Worm (Caenorhabditis elegans) whole organism, midembryonic: ENCODE measurements around the gene pbo-4.

Source experiments
- T22C8.4 ChIP-seq: fragments of 200-800 bp; sonication (Bioruptor generic); IDR thresholded peaks from 2 replicates; pipeline ENCODE4 v1.3.6; 2022; ENCODE audit warnings: missing genetic modification characterization, missing compliant biosample characterization
- cog-1 ChIP-seq: sonication (generic microtip); optimal IDR thresholded peaks from 2 replicates; lab custom pipeline; 2016; ENCODE audit warnings: missing genetic modification characterization, missing compliant biosample characterization
- flt-1 ChIP-seq: fragments of 200-800 bp; sonication (Bioruptor generic); IDR thresholded peaks from 2 replicates; pipeline ENCODE4 v1.3.6; 2022; ENCODE audit warnings: missing genetic modification characterization, missing compliant biosample characterization
- klf-2 ChIP-seq: fragments of 200-800 bp; sonication (Bioruptor generic); conservative IDR thresholded peaks from 2 replicates; pipeline ENCODE4 v1.3.6; 2022; ENCODE audit warnings: missing genetic modification reagents, missing genetic modification characterization, missing compliant biosample characterization
- med-1 ChIP-seq: sonication (generic microtip); optimal IDR thresholded peaks from 2 replicates; lab custom pipeline; 2017; ENCODE audit warnings: missing genetic modification characterization, mild to moderate bottlenecking, missing compliant biosample characterization, antibody characterized with exemption, missing genetic modification reagents; ENCODE audit not compliant: insufficient read depth
- ref-1 ChIP-seq: fragments of 200-800 bp; sonication (Bioruptor generic); conservative IDR thresholded peaks from 2 replicates; pipeline ENCODE4 v1.3.6; 2022; ENCODE audit warnings: missing genetic modification reagents, missing genetic modification characterization, missing compliant biosample characterization
- tab-1 ChIP-seq: fragments of 200-800 bp; sonication (Bioruptor generic); IDR thresholded peaks from 2 replicates; pipeline ENCODE4 v1.3.6; 2022; ENCODE audit warnings: missing genetic modification characterization, missing compliant biosample characterization
- ztf-23 ChIP-seq: fragments of 200-800 bp; sonication (Bioruptor generic); IDR thresholded peaks from 2 replicates; pipeline ENCODE4 v1.3.6; 2022; ENCODE audit warnings: missing genetic modification reagents, missing genetic modification characterization, missing compliant biosample characterization
- ztf-29 ChIP-seq: fragments of 200-800 bp; sonication (Bioruptor generic); IDR thresholded peaks from 2 replicates; pipeline ENCODE4 v1.3.6; 2022; ENCODE audit warnings: missing genetic modification reagents, missing genetic modification characterization, missing compliant biosample characterization

pbo-4 gene

ce11 chrX:10953834-10954233 lies at the start of gene pbo-4:
pbo-4 (plus strand) TSS chrX:10954134.
- TF ChIP-seq cog-1 (tag; lab: Kevin White, UChicago) = no peak
- TF ChIP-seq ztf-23 (GFP tag; lab: Robert Waterston, UW) = no peak

ce11 chrX:10907418-10907817 lies 46.5 kb upstream of the pbo-4 start:
- TF ChIP-seq ztf-23 (GFP tag; lab: Robert Waterston, UW) (no peak), klf-2 (GFP tag; lab: Robert Waterston, UW) (no peak), flt-1 (no peak), T22C8.4 (no peak), cog-1 (tag; lab: Kevin White, UChicago) (no peak)

ce11 chrX:10909661-10910060 lies 44.3 kb upstream of the pbo-4 start:
- TF ChIP-seq med-1 (no peak), flt-1 (no peak), cog-1 (tag; lab: Kevin White, UChicago) (no peak), ref-1 (no peak), ztf-29 (no peak), klf-2 (GFP tag; lab: Robert Waterston, UW) (no peak)

- TF ChIP-seq tab-1 (GFP tag; lab: Robert Waterston, UW) (no peak), ztf-23 (GFP tag; lab: Robert Waterston, UW) (no peak), ztf-29 (no peak), T22C8.4 (no peak), cog-1 (tag; lab: Kevin White, UChicago) (no peak), med-1 (no peak), flt-1 (no peak), ref-1 (no peak), klf-2 (GFP tag; lab: Robert Waterston, UW) (no peak)
Measured at ce11 chrX:10910716-10911115, 43.2 kb upstream of the pbo-4 start, which contains the start of gene F47B10.8. F47B10.8 (minus strand) TSS chrX:10910816.

- TF ChIP-seq med-1 = no peak
- no peak for TF ChIP-seq ztf-23 (GFP tag; lab: Robert Waterston, UW)
- TF ChIP-seq tab-1 (GFP tag; lab: Robert Waterston, UW) = no peak
- no peak for TF ChIP-seq T22C8.4
- TF ChIP-seq klf-2 (GFP tag; lab: Robert Waterston, UW) = no peak
- TF ChIP-seq ref-1 = no peak
- no peak for TF ChIP-seq flt-1
- no peak for TF ChIP-seq ztf-29
- no peak for TF ChIP-seq cog-1 (tag; lab: Kevin White, UChicago)
Measured at ce11 chrX:10913981-10914380, 40.0 kb upstream of the pbo-4 start, which contains the start of gene F47B10.9. F47B10.9 (minus strand) TSS chrX:10914081.

DNA sequence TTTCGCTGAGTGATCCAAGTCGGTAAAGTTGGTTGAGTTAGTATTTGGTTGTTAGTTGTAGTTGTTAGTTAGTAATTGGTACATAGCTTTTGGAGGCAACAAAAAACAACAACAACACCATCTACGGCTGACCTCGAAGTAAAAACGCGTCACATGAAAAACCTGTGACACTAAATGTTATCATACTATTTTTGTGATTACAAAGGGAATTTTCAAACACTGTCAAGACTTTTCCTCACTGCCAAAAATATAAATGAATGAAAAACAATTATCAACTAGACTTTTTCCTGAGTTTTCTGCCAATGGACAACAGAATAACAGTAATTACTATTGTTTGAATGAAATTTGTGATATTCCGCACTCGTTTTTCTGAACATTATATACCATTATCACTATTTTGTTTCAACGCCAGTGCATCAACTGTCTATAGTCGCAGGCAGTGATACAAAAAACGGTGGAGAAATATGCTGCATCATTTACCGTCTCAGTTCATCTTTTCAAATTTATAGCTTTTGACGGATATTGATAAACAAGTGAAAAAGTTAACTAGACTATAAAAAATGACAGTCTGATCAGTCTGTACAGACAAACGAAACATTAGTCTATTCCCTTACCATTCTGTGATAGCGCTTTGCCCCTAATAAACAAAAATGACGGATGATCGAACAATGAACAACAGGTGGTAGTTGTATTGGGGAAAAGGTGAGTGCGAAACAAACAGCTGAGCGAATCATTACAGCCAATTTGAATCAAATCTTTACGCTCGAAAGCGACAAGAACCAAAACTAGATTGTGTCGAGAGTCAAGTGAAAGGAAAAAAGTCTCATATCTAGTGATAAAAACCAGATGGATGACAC lies 39.3 kb upstream of the pbo-4 start:
- TF ChIP-seq ref-1 (no peak), flt-1 (no peak), ztf-23 (GFP tag; lab: Robert Waterston, UW) (no peak), ztf-29 (no peak), T22C8.4 (no peak), tab-1 (GFP tag; lab: Robert Waterston, UW) (no peak), med-1 (no peak), cog-1 (tag; lab: Kevin White, UChicago) (no peak), klf-2 (GFP tag; lab: Robert Waterston, UW) (no peak)

ce11 chrX:10916194-10916593 lies 37.7 kb upstream of the pbo-4 start:
- TF ChIP-seq klf-2 (GFP tag; lab: Robert Waterston, UW) (no peak), cog-1 (tag; lab: Kevin White, UChicago) (no peak), ztf-23 (GFP tag; lab: Robert Waterston, UW) (no peak), flt-1 (no peak), tab-1 (GFP tag; lab: Robert Waterston, UW) (no peak), med-1 (no peak), T22C8.4 (no peak), ztf-29 (no peak), ref-1 (no peak)

DNA sequence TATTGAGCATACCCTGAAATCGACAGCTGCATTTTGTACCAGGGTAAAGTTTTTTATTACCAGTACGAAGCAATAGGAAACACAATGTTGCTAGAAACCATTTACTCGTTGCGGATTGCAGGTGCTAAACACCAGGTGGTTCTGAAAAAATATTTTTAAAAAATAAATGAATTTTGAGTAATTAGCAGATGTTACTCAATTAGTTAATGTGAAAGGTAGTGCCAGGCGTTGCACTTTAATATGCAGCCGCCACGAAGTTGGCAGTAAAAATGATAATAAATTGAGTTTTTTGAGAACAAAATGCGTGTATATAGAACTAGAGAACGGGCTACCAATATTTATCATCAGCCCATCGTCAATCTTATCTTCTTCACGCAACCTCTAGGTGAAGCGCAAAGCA lies 34.3 kb upstream of the pbo-4 start, which contains the start of gene nstp-9:
Gene nstp-9, minus strand, starts transcription at position 101 of the 400 bp plus-strand sequence.
- TF ChIP-seq tab-1 (GFP tag; lab: Robert Waterston, UW) = no peak
- no peak for TF ChIP-seq flt-1
- no peak for TF ChIP-seq cog-1 (tag; lab: Kevin White, UChicago)
- TF ChIP-seq T22C8.4 = no peak
- no peak for TF ChIP-seq ztf-23 (GFP tag; lab: Robert Waterston, UW)
- no peak for TF ChIP-seq ref-1
- no peak for TF ChIP-seq med-1
- TF ChIP-seq klf-2 (GFP tag; lab: Robert Waterston, UW) = no peak
- no peak for TF ChIP-seq ztf-29

DNA sequence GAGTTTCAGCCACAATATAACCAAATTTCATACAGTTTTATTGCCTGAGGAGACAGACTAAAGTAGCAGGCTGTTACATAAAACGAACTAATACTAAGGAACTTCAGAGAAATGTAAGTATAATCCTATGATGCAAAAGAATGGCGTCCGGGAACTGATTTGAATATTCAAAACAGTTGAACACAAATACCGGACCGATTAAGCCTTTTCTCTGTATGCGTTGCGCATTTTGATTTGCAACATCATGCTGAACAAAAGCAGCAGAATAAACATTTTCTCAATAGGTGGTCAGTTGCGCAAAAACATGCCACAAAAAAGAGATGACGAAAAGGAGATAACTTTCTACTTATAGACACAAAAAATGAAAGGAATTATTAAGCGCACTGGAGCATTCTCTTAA lies 29.9 kb upstream of the pbo-4 start:
- no peak for TF ChIP-seq ref-1
- TF ChIP-seq klf-2 (GFP tag; lab: Robert Waterston, UW) = no peak
- no peak for TF ChIP-seq T22C8.4
- TF ChIP-seq flt-1 = no peak
- no peak for TF ChIP-seq med-1
- no peak for TF ChIP-seq cog-1 (tag; lab: Kevin White, UChicago)
- TF ChIP-seq tab-1 (GFP tag; lab: Robert Waterston, UW) = no peak
- no peak for TF ChIP-seq ztf-23 (GFP tag; lab: Robert Waterston, UW)
- no peak for TF ChIP-seq ztf-29

DNA sequence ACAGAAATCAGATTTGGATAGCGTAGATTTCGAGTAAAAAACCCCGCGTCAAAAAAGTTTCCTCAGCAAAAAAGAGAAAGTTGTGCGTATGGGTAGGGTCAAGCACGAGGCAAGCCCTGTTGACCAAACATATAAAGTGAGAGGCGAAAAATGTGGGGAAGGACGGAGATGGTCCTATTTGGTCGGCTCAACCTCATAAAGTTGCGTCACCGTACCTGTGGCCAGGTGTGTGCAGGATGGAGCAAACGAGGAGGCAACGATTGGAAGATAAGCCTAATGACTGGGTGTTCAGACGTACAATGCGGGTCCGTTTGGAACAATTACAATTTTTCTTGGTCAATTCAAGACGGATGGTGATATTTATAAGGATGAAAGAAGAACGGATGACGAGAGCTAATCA lies 26.8 kb upstream of the pbo-4 start:
- TF ChIP-seq tab-1 (GFP tag; lab: Robert Waterston, UW) (no peak), ztf-23 (GFP tag; lab: Robert Waterston, UW) (no peak), klf-2 (GFP tag; lab: Robert Waterston, UW) (no peak), cog-1 (tag; lab: Kevin White, UChicago) (no peak), T22C8.4 (no peak), ref-1 (no peak), med-1 (no peak), ztf-29 (no peak), flt-1 (no peak)
